Fruit fly (Drosophila melanogaster) whole organism, embryonic: Measurements from ENCODE around the gene FIG4.

Source experiments
- ATbp ChIP-seq: fragments of 200-800 bp; sonication (Bioruptor generic); optimal IDR thresholded peaks from 2 replicates; lab custom pipeline; 2017; ENCODE audit warnings: missing biosample characterization, mild to moderate bottlenecking, missing genetic modification characterization, missing genetic modification reagents
- Bgb ChIP-seq: fragments of 200-800 bp; sonication (Bioruptor generic); IDR thresholded peaks from 2 replicates; pipeline ENCODE4 v1.3.6; 2022; ENCODE audit warnings: missing biosample characterization, missing genetic modification characterization; ENCODE audit not compliant: partially characterized antibody
- Blimp-1 ChIP-seq: fragments of 200-800 bp; sonication (Bioruptor generic); optimal IDR thresholded peaks from 3 replicates; lab custom pipeline; 2018; ENCODE audit warnings: missing biosample characterization, missing genetic modification characterization, mild to moderate bottlenecking, moderate library complexity, missing genetic modification reagents
- BtbVII ChIP-seq: fragments of 200-800 bp; sonication (Bioruptor generic); optimal IDR thresholded peaks from 3 replicates; lab custom pipeline; 2017; ENCODE audit warnings: missing biosample characterization, mild to moderate bottlenecking, missing genetic modification characterization
- CG11456 ChIP-seq: fragments of 200-800 bp; sonication (Bioruptor generic); IDR thresholded peaks from 3 replicates; pipeline ENCODE4 v1.3.6; 2022; ENCODE audit warnings: missing biosample characterization, missing genetic modification characterization
- CG11696 ChIP-seq: fragments of 200-800 bp; sonication (Bioruptor generic); IDR thresholded peaks from 2 replicates; pipeline ENCODE4 v1.3.6; 2022; ENCODE audit warnings: missing biosample characterization, missing genetic modification characterization
- CG13287 ChIP-seq: fragments of 200-800 bp; sonication (Bioruptor generic); IDR thresholded peaks from 2 replicates; pipeline ENCODE4 v1.3.6; 2022; ENCODE audit warnings: missing biosample characterization, missing genetic modification characterization; ENCODE audit not compliant: partially characterized antibody
- CG13894 ChIP-seq: fragments of 200-800 bp; sonication (Bioruptor generic); optimal IDR thresholded peaks from 3 replicates; lab custom pipeline; 2018; ENCODE audit warnings: missing biosample characterization, mild to moderate bottlenecking, missing genetic modification characterization, moderate library complexity
- CG15601 ChIP-seq: fragments of 200-800 bp; sonication (Bioruptor generic); optimal IDR thresholded peaks from 3 replicates; lab custom pipeline; 2019; ENCODE audit warnings: missing biosample characterization, mild to moderate bottlenecking, missing genetic modification characterization, moderate library complexity
- CG15696 ChIP-seq: fragments of 200-800 bp; sonication (Bioruptor generic); optimal IDR thresholded peaks from 2 replicates; lab custom pipeline; 2019; ENCODE audit warnings: missing biosample characterization, mild to moderate bottlenecking, missing genetic modification characterization, moderate library complexity
- CG16863 ChIP-seq: fragments of 200-800 bp; sonication (Bioruptor generic); optimal IDR thresholded peaks from 3 replicates; lab custom pipeline; 2016; ENCODE audit warnings: missing biosample characterization, missing genetic modification characterization
- CG17612 ChIP-seq: fragments of 200-800 bp; sonication (Bioruptor generic); IDR thresholded peaks from 2 replicates; pipeline ENCODE4 v1.3.6; 2022; ENCODE audit warnings: missing biosample characterization, missing genetic modification characterization
- CG1832 ChIP-seq: fragments of 200-800 bp; sonication (Bioruptor generic); optimal IDR thresholded peaks from 2 replicates; lab custom pipeline; 2017; ENCODE audit warnings: missing biosample characterization, mild to moderate bottlenecking, missing genetic modification characterization, inconsistent platforms
- CG2889 ChIP-seq: fragments of 200-800 bp; sonication (Bioruptor generic); IDR thresholded peaks from 3 replicates; pipeline ENCODE4 v1.3.6; 2022; ENCODE audit warnings: missing biosample characterization, missing genetic modification characterization
- CG3847 ChIP-seq: fragments of 200-800 bp; sonication (Bioruptor generic); IDR thresholded peaks from 2 replicates; pipeline ENCODE4 v1.3.6; 2022; ENCODE audit warnings: missing biosample characterization, missing genetic modification characterization
- CG7963 ChIP-seq: fragments of 200-800 bp; sonication (Bioruptor generic); IDR thresholded peaks from 3 replicates; pipeline ENCODE4 v1.3.6; 2022; ENCODE audit warnings: missing biosample characterization, missing genetic modification characterization; ENCODE audit not compliant: partially characterized antibody
- CG7987 ChIP-seq: fragments of 200-800 bp; sonication (Bioruptor generic); optimal IDR thresholded peaks from 2 replicates; lab custom pipeline; 2018; ENCODE audit warnings: missing biosample characterization, mild to moderate bottlenecking, missing genetic modification characterization, moderate library complexity
- D19B ChIP-seq: fragments of 200-800 bp; sonication (Bioruptor generic); optimal IDR thresholded peaks from 2 replicates; lab custom pipeline; 2017; ENCODE audit warnings: missing biosample characterization, mild to moderate bottlenecking, missing genetic modification characterization
- Ets65A ChIP-seq: fragments of 200-800 bp; sonication (Bioruptor generic); peaks from one replicate; lab custom pipeline; 2016; ENCODE audit warnings: missing biosample characterization, missing genetic modification characterization
- Fer1 ChIP-seq: fragments of 200-800 bp; sonication (Bioruptor generic); optimal IDR thresholded peaks from 2 replicates; lab custom pipeline; 2017; ENCODE audit warnings: missing biosample characterization, mild to moderate bottlenecking, missing genetic modification characterization
- Fer3 ChIP-seq: fragments of 200-800 bp; sonication (Bioruptor generic); optimal IDR thresholded peaks from 2 replicates; lab custom pipeline; 2018; ENCODE audit warnings: missing biosample characterization, mild to moderate bottlenecking, missing genetic modification characterization, moderate library complexity
- Hr78 ChIP-seq, 2 experiments: fragments of 200-800 bp in 1 of 2; fragments of >200 bp in 1 of 2; sonication (Bioruptor generic) in 1 of 2; optimal IDR thresholded peaks; 2 replicates each; lab custom pipeline; 2017 to 2019; ENCODE audit warnings: missing biosample characterization in 2 of 2, missing genetic modification characterization in 2 of 2, mild to moderate bottlenecking in 1 of 2, moderate library complexity in 1 of 2
- MBD-R2 ChIP-seq: fragments of 200-800 bp; sonication (Bioruptor generic); IDR thresholded peaks from 2 replicates; pipeline ENCODE4 v1.3.6; 2022; ENCODE audit warnings: missing biosample characterization, missing genetic modification characterization
- Med ChIP-seq: fragments of 200-800 bp; sonication (Bioruptor generic); peaks from one replicate; lab custom pipeline; 2016; ENCODE audit warnings: missing biosample characterization, missing genetic modification characterization, mild to moderate bottlenecking, inconsistent platforms, moderate library complexity
- Sox100B ChIP-seq: fragments of 200-800 bp; sonication (Bioruptor generic); optimal IDR thresholded peaks from 3 replicates; lab custom pipeline; 2018; ENCODE audit warnings: missing biosample characterization, mild to moderate bottlenecking, missing genetic modification characterization
- Trl ChIP-seq, 3 experiments: fragments of >200 bp in 2 of 3; fragments of 200-800 bp in 1 of 3; sonication (Bioruptor generic) in 1 of 3; optimal IDR thresholded peaks; 2 replicates in 1 of 3; 3 replicates in 2 of 3; lab custom pipeline; 2016 to 2017; ENCODE audit warnings: missing biosample characterization in 1 of 3, missing genetic modification characterization in 1 of 3
- cg ChIP-seq: fragments of 200-800 bp; sonication (Bioruptor generic); optimal IDR thresholded peaks from 3 replicates; lab custom pipeline; 2019; ENCODE audit warnings: missing biosample characterization, mild to moderate bottlenecking, missing genetic modification characterization, moderate library complexity
- ems ChIP-seq: fragments of 200-800 bp; sonication (Bioruptor generic); optimal IDR thresholded peaks from 3 replicates; lab custom pipeline; 2016; ENCODE audit warnings: missing biosample characterization, missing genetic modification characterization
- en ChIP-seq: fragments of 200-800 bp; sonication (Bioruptor generic); optimal IDR thresholded peaks from 2 replicates; lab custom pipeline; 2016; ENCODE audit warnings: missing biosample characterization, missing genetic modification characterization
- exex ChIP-seq: fragments of 200-800 bp; sonication (Bioruptor generic); optimal IDR thresholded peaks from 4 replicates; lab custom pipeline; 2018; ENCODE audit warnings: missing biosample characterization, mild to moderate bottlenecking, missing genetic modification characterization, moderate library complexity
- grn ChIP-seq: fragments of 200-800 bp; sonication (Bioruptor generic); optimal IDR thresholded peaks from 3 replicates; lab custom pipeline; 2017; ENCODE audit warnings: missing biosample characterization, missing genetic modification characterization
- insv ChIP-seq, 2 experiments: fragments of 200-800 bp; sonication (Bioruptor generic); optimal IDR thresholded peaks; 3 replicates each; lab custom pipeline; 2016 to 2018; ENCODE audit warnings: missing biosample characterization in 2 of 2, missing genetic modification characterization in 2 of 2
- lab ChIP-seq: fragments of 200-800 bp; sonication (Bioruptor generic); optimal IDR thresholded peaks from 3 replicates; lab custom pipeline; 2017; ENCODE audit warnings: missing biosample characterization, missing genetic modification characterization, mild to moderate bottlenecking, moderate library complexity, missing genetic modification reagents
- mam ChIP-seq: fragments of 200-800 bp; sonication (Bioruptor generic); optimal IDR thresholded peaks from 3 replicates; lab custom pipeline; 2016; ENCODE audit warnings: missing biosample characterization, missing genetic modification characterization
- mirr ChIP-seq: fragments of 200-800 bp; sonication (Bioruptor generic); optimal IDR thresholded peaks from 3 replicates; lab custom pipeline; 2018; ENCODE audit warnings: missing biosample characterization, mild to moderate bottlenecking, missing genetic modification characterization
- mld ChIP-seq: fragments of 200-800 bp; sonication (Bioruptor generic); IDR thresholded peaks from 3 replicates; pipeline ENCODE4 v1.3.6; 2022; ENCODE audit warnings: missing biosample characterization, missing genetic modification characterization; ENCODE audit not compliant: partially characterized antibody
- nau ChIP-seq: fragments of 200-800 bp; sonication (Bioruptor generic); optimal IDR thresholded peaks from 3 replicates; lab custom pipeline; 2017; ENCODE audit warnings: missing biosample characterization, mild to moderate bottlenecking, missing genetic modification characterization, missing genetic modification reagents
- pzg ChIP-seq: fragments of 200-800 bp; sonication (Bioruptor generic); optimal IDR thresholded peaks from 3 replicates; lab custom pipeline; 2018; ENCODE audit warnings: missing biosample characterization, mild to moderate bottlenecking, missing genetic modification characterization, moderate library complexity
- ranshi ChIP-seq: fragments of 200-800 bp; sonication (Bioruptor generic); IDR thresholded peaks from 2 replicates; pipeline ENCODE4 v1.3.6; 2022; ENCODE audit warnings: missing biosample characterization, missing genetic modification characterization
- rib ChIP-seq: fragments of 200-800 bp; sonication (Bioruptor generic); IDR thresholded peaks from 2 replicates; pipeline ENCODE4 v1.3.6; 2022; ENCODE audit warnings: missing biosample characterization, missing genetic modification characterization
- sc ChIP-seq, 3 experiments: fragments of >200 bp in 2 of 3; fragments of 200-800 bp in 1 of 3; sonication (Bioruptor generic) in 1 of 3; optimal IDR thresholded peaks; 2 replicates in 2 of 3; 3 replicates in 1 of 3; lab custom pipeline; 2017; ENCODE audit warnings: mild to moderate bottlenecking in 1 of 3, missing biosample characterization in 1 of 3, missing genetic modification characterization in 1 of 3, missing genetic modification reagents in 1 of 3
- sd ChIP-seq: fragments of 200-800 bp; sonication (Bioruptor generic); optimal IDR thresholded peaks from 3 replicates; lab custom pipeline; 2018; ENCODE audit warnings: missing biosample characterization, mild to moderate bottlenecking, missing genetic modification characterization, moderate library complexity
- sens ChIP-seq: fragments of 200-800 bp; sonication (Bioruptor generic); peaks from one replicate; lab custom pipeline; 2016; ENCODE audit warnings: missing biosample characterization, missing genetic modification characterization
- so ChIP-seq: fragments of 200-800 bp; sonication (Bioruptor generic); IDR thresholded peaks from 3 replicates; pipeline ENCODE4 v1.3.6; 2022; ENCODE audit warnings: missing biosample characterization, missing genetic modification characterization
- wek ChIP-seq: fragments of 200-800 bp; sonication (Bioruptor generic); optimal IDR thresholded peaks from 3 replicates; lab custom pipeline; 2018; ENCODE audit warnings: missing biosample characterization, mild to moderate bottlenecking, missing genetic modification characterization, moderate library complexity
- zen2 ChIP-seq: fragments of 200-800 bp; sonication (Bioruptor generic); IDR thresholded peaks from 3 replicates; pipeline ENCODE4 v1.3.6; 2022; ENCODE audit warnings: missing biosample characterization, missing genetic modification characterization; ENCODE audit not compliant: partially characterized antibody

The FIG4 gene

dm6 chr2L:4475422-4475821 lies 10.4 kb downstream of the FIG4 start (continued):
- TF ChIP-seq CG15601 (peak; percentile 15), BtbVII (peak; percentile 15), insv (GFP tag; optimal IDR thresholded peaks at IDR 0.05; lab: Kevin White, UChicago) (no peak), Fer3 (tag; lab: Kevin White, UChicago) (no peak), pzg (GFP tag; lab: Kevin White, UChicago) (no peak), Blimp-1 (GFP tag; lab: Kevin White, UChicago) (peak; percentile 24), sens (GFP tag; lab: Kevin White, UChicago) (peak; percentile 66), Hr78 (GFP tag; optimal IDR thresholded peaks at IDR 0.05; lab: Kevin White, UChicago) (peak in 1 of 2 experiments; percentile 79), ATbp (GFP tag; lab: Kevin White, UChicago) (peak; percentile 65), Med (GFP tag; lab: Kevin White, UChicago) (peak; percentile 40), lab (GFP tag; lab: Kevin White, UChicago) (peak; percentile 15)
- TF ChIP-seq, all 482 proteins: peak for 18

- TF ChIP-seq CG1832 (GFP tag; lab: Kevin White, UChicago) (no peak), exex (peak; percentile 71), Fer1 (GFP tag; lab: Kevin White, UChicago) (no peak), Sox100B (GFP tag; lab: Kevin White, UChicago) (no peak), sd (peak; percentile 77), CG2889 (no peak), CG16863 (GFP tag; lab: Kevin White, UChicago) (no peak), MBD-R2 (0 out of 2 replicates have a peak, but pooled peaks have one; percentile 6), rib (GFP tag; lab: Robert Waterston, UW) (peak; percentile 54; the same call in 1 of the 2 replicates), zen2 (no peak), Trl (optimal IDR thresholded peaks at IDR 0.05; lab: Kevin White, UChicago) (peak; percentile 32 to 50), Trl (GFP tag; optimal IDR thresholded peaks at IDR 0.05; lab: Kevin White, UChicago) (no peak), CG15601 (no peak), CG7987 (GFP tag; lab: Kevin White, UChicago) (no peak), CG13287 (GFP tag; lab: Robert Waterston, UW) (peak; percentile 34; the same call in 1 of the 2 replicates), CG11696 (GFP tag; lab: Robert Waterston, UW) (no peak), CG7963 (GFP tag; lab: Robert Waterston, UW) (no peak), mirr (GFP tag; lab: Kevin White, UChicago) (peak; percentile 63), cg (GFP tag; lab: Kevin White, UChicago) (peak; percentile 50), ems (no peak), sc (optimal IDR thresholded peaks at IDR 0.05; lab: Kevin White, UChicago) (no peak), sc (GFP tag; optimal IDR thresholded peaks at IDR 0.05; lab: Kevin White, UChicago) (no peak), wek (GFP tag; lab: Kevin White, UChicago) (no peak), CG13894 (peak; percentile 98), nau (no peak), mld (no peak), so (0 out of 3 replicates have a peak, but pooled peaks have one; percentile 23), CG15696 (tag; lab: Kevin White, UChicago) (no peak), mam (GFP tag; lab: Kevin White, UChicago) (no peak), CG17612 (GFP tag; lab: Robert Waterston, UW) (no peak), grn (GFP tag; lab: Kevin White, UChicago) (peak; percentile 81), CG3847 (GFP tag; lab: Robert Waterston, UW) (no peak), ranshi (GFP tag; lab: Robert Waterston, UW) (0 out of 2 replicates have a peak, but pooled peaks have one; percentile 33), en (GFP tag; lab: Kevin White, UChicago) (no peak), Ets65A (GFP tag; lab: Kevin White, UChicago) (peak; percentile 35), CG11456 (GFP tag; lab: Robert Waterston, UW) (no peak), D19B (GFP tag; lab: Kevin White, UChicago) (peak; percentile 28), Bgb (GFP tag; lab: Robert Waterston, UW) (0 out of 2 replicates have a peak, but pooled peaks have one; percentile 28)
Observed at dm6 chr2L:4476672-4477273, 11.8 kb downstream of the FIG4 start, which contains the start of gene ine. Gene ine, minus strand, starts transcription at chr2L:4477022.
